Fruit fly (Drosophila melanogaster): ENCODE measurements around the gene lilli.

DNA sequence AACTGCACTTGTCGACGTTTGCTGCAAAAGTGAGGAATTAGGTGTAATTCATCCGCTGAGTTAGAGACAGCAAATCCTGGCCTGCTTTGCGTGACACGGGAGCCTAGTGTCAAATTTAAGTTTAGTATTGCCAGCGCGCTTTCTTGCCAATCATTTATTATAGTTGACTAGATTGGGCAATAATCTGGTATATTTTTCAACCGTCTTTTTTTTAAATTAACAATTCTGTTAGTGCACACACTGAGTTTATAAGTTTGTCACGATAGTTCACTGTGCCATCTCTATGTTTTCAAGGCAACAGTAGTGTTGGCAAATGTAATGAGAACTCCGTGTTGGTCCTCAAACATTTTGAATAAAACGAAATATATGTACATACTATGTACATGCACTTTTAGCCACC, 91.1 kb downstream of the lilli start, which contains the start of the genes CG9641 and CG3165:
- no peak for TF ChIP-seq CTCF (optimal IDR thresholded peaks at IDR 0.05)
- no peak for TF ChIP-seq CG8478 (optimal IDR thresholded peaks at IDR 0.05)

Measured in S2 (cell line).